Worm (Caenorhabditis elegans): ENCODE data around the gene C35D10.1.

DNA sequence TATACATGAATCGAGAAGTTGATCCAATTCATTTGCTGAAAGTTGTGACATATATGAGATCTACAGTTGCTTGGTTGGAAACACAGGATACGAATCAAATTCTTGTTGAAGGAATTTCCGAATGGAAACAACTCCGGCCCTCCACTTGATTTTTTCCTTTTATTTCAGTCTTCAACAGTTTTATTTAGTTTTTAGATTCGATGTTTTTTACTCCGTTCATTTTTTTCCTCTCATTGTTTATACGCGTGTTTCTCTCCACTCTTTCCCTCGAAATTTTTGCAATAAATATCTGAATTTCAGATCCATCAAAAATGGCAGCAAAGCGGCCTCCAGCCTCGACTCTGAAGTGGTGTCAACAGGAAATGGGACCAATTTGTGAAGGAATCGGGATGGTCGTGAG, 16.4 kb upstream of the C35D10.1 start, which contains the start of gene coq-8:
- no peak for TF ChIP-seq klf-2 (GFP tag; conservative IDR thresholded peaks at IDR 0.05)
- TF ChIP-seq ref-1 (GFP tag; conservative IDR thresholded peaks at IDR 0.05): no peak
- no peak for TF ChIP-seq flt-1 (GFP tag; IDR thresholded peaks at IDR 0.05)
- no peak for TF ChIP-seq med-1 (GFP tag; optimal IDR thresholded peaks at IDR 0.05; ENCODE audit: insufficient read depth)

Measured in whole organism, midembryonic.